Worm (Caenorhabditis elegans): ENCODE results near the gene srh-233.

srh-233 gene

DNA sequence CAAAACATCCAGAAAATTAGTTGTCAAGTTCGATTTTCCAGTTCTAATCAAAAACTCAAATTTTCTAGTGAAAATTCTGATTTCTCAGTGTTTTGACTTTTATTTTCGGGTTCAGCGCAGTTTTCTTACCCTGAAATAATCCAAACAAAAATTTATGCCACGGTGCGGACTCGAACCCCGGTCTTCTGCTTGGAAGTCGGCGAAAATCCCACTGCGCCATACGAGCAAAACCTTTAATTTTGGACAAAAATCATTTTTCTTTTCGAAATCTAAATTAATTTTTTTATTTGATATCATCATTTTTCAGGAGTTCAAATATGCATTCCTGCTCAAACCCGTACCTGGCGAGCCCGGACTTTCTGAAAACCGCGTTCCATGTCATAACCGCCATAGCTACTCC is at the start of gene srh-233:
TSS of gene srh-233 (plus strand) at position 301 of the 400 bp plus-strand sequence.
- TF ChIP-seq nhr-76 (tag; optimal IDR thresholded peaks at IDR 0.05) = no peak
- no peak for TF ChIP-seq nhr-237 (tag; optimal IDR thresholded peaks at IDR 0.05)
- TF ChIP-seq blmp-1 (tag; optimal IDR thresholded peaks at IDR 0.05) = no peak
- TF ChIP-seq nhr-2 (tag; optimal IDR thresholded peaks at IDR 0.05) = no peak
- no peak for TF ChIP-seq sem-2 (GFP tag; optimal IDR thresholded peaks at IDR 0.05)
- no peak for TF ChIP-seq hlh-1 (tag; optimal IDR thresholded peaks at IDR 0.05)
- no peak for TF ChIP-seq mls-2 (tag; optimal IDR thresholded peaks at IDR 0.05)

DNA sequence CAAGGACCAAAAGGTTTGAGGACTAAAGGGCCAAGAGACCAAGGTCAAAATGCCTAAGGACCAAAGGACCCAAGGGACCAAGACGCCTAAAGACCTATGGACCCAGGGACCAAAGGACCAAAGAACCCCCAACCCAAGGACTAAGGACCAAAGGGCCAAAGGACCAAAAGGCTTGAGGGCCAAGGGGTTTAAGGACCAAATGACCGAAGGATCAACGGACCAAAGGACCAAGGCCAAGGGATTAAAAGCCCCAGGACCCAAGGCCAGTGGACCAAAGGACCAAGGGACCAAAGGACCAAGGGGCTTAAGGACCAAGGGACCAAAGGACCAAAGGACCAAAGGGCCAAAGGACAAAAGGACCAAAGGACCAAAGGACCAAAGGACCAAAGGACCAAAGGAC is 49.4 kb upstream of the srh-233 start:
- no peak for TF ChIP-seq unc-120 (tag; optimal IDR thresholded peaks at IDR 0.05; ENCODE audit: poor library complexity, severe bottlenecking)
- no peak for TF ChIP-seq M03D4.4 (tag; optimal IDR thresholded peaks at IDR 0.05)
- TF ChIP-seq elt-1 (tag; optimal IDR thresholded peaks at IDR 0.05; ENCODE audit: borderline replicate concordance, insufficient read depth) = no peak
- no peak for TF ChIP-seq elt-3 (tag; optimal IDR thresholded peaks at IDR 0.05)
- TF ChIP-seq mls-2 (tag; optimal IDR thresholded peaks at IDR 0.05) = no peak

DNA sequence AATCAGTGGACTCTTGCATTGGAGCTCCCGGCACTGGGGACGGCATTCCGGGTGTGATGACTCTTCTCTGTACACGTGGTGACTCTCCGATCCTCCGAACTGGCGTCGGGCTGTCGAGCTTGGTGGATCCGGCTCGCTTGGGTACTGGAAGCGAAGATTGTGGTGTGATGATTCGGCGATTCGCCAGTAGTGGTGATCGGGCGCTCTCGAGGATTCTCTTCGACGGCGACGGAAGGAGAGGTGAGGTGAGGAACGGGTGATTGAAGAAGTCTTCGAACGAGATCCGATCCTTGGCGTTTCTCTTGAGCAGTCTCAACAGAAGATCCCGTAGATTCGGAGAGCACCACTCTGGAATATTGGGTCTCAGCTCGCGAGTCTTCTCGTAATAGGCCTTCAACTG is 48.5 kb upstream of the srh-233 start:
- no peak for TF ChIP-seq mab-5 (tag; optimal IDR thresholded peaks at IDR 0.05)
- no peak for TF ChIP-seq nhr-237 (tag; optimal IDR thresholded peaks at IDR 0.05)
- TF ChIP-seq nhr-76 (tag; optimal IDR thresholded peaks at IDR 0.05) = no peak
- no peak for TF ChIP-seq nhr-2 (tag; optimal IDR thresholded peaks at IDR 0.05)
- no peak for TF ChIP-seq lin-32 (GFP tag; optimal IDR thresholded peaks at IDR 0.05)
- no peak for TF ChIP-seq lin-13 (tag; optimal IDR thresholded peaks at IDR 0.05)
- TF ChIP-seq blmp-1 (tag; optimal IDR thresholded peaks at IDR 0.05) = no peak

DNA sequence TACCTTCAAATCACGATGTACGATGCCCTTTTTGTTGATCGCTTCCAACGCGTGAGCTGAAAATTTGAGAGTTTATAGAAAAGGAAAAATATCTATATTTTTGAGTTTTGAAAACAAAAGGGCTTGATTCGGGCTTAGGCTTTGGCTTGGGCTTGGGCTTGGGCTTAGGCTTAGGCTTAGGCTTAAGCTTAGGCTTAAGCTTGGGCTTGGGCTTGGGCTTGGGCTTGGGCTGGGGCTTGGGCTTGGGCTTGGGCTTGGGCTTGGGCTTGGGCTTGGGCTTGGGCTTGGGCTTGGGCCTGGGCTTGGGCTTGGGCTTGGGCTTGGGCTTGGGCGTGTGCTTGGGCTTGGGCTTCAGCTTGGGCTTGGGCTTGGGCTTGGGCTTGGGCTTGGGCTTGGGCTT is 47.0 kb upstream of the srh-233 start:
- TF ChIP-seq cnd-1 (tag; optimal IDR thresholded peaks at IDR 0.05) (no peak), sptf-1 (tag; optimal IDR thresholded peaks at IDR 0.05) (peak; percentile 3)

ce11 chrV:20004385-20004784 is 44.8 kb upstream of the srh-233 start, which contains the start of gene unc-51:
unc-51 (minus strand) TSS chrV:20004485.
- TF ChIP-seq elt-3 (tag; optimal IDR thresholded peaks at IDR 0.05) (no peak), hlh-1 (tag; optimal IDR thresholded peaks at IDR 0.05) (no peak), ceh-43 (GFP tag; optimal IDR thresholded peaks at IDR 0.05) (no peak), sptf-1 (tag; optimal IDR thresholded peaks at IDR 0.05) (no peak), ces-1 (GFP tag; optimal IDR thresholded peaks at IDR 0.05) (no peak), ceh-39 (tag; optimal IDR thresholded peaks at IDR 0.05) (no peak), nhr-12 (tag; optimal IDR thresholded peaks at IDR 0.05) (no peak)

ce11 chrV:20005724-20006132 is 43.4 kb upstream of the srh-233 start:
- TF ChIP-seq nhr-12 (tag; optimal IDR thresholded peaks at IDR 0.05) (no peak), bed-3 (GFP tag; optimal IDR thresholded peaks at IDR 0.05) (no peak), nhr-2 (tag; optimal IDR thresholded peaks at IDR 0.05) (no peak), hlh-1 (tag; optimal IDR thresholded peaks at IDR 0.05) (peak; percentile 84), sem-2 (GFP tag; optimal IDR thresholded peaks at IDR 0.05) (no peak), nhr-237 (tag; optimal IDR thresholded peaks at IDR 0.05) (peak; percentile 19), mep-1 (tag; optimal IDR thresholded peaks at IDR 0.05) (peak; percentile 50), ceh-83 (GFP tag; optimal IDR thresholded peaks at IDR 0.05) (peak; percentile 8), nhr-76 (tag; optimal IDR thresholded peaks at IDR 0.05) (no peak), ztf-11 (tag; optimal IDR thresholded peaks at IDR 0.05) (no peak), mab-5 (tag; optimal IDR thresholded peaks at IDR 0.05) (no peak), elt-1 (tag; optimal IDR thresholded peaks at IDR 0.05; ENCODE audit: borderline replicate concordance, insufficient read depth) (no peak), ham-2 (GFP tag; optimal IDR thresholded peaks at IDR 0.05) (peak; percentile 92), pha-4 (tag; optimal IDR thresholded peaks at IDR 0.05) (peak; percentile 62), nhr-28 (tag; optimal IDR thresholded peaks at IDR 0.05) (no peak), sptf-1 (tag; optimal IDR thresholded peaks at IDR 0.05) (no peak), ceh-39 (tag; optimal IDR thresholded peaks at IDR 0.05) (peak; percentile 15), snpc-4 (tag; optimal IDR thresholded peaks at IDR 0.05) (no peak), tbx-8 (GFP tag; optimal IDR thresholded peaks at IDR 0.05) (no peak), lsy-2 (tag; optimal IDR thresholded peaks at IDR 0.05) (peak; percentile 18), mls-2 (tag; optimal IDR thresholded peaks at IDR 0.05) (no peak), zip-8 (tag; optimal IDR thresholded peaks at IDR 0.05) (no peak), flh-1 (GFP tag; optimal IDR thresholded peaks at IDR 0.05) (no peak), drap-1 (GFP tag; optimal IDR thresholded peaks at IDR 0.05) (peak; percentile 85), unc-62 (GFP tag; optimal IDR thresholded peaks at IDR 0.05) (peak; percentile 44), lin-32 (GFP tag; optimal IDR thresholded peaks at IDR 0.05) (peak; percentile 11), ces-1 (GFP tag; optimal IDR thresholded peaks at IDR 0.05) (peak; percentile 57), ceh-43 (GFP tag; optimal IDR thresholded peaks at IDR 0.05) (no peak), M03D4.4 (tag; optimal IDR thresholded peaks at IDR 0.05) (no peak), lin-13 (tag; optimal IDR thresholded peaks at IDR 0.05) (no peak), blmp-1 (tag; optimal IDR thresholded peaks at IDR 0.05) (no peak), unc-120 (tag; optimal IDR thresholded peaks at IDR 0.05; ENCODE audit: poor library complexity, severe bottlenecking) (peak; percentile 83), elt-3 (tag; optimal IDR thresholded peaks at IDR 0.05) (no peak), unc-39 (tag; optimal IDR thresholded peaks at IDR 0.05) (peak; percentile 40), cnd-1 (tag; optimal IDR thresholded peaks at IDR 0.05) (peak; percentile 0)

All from whole organism, mixed stage, embryonic.